Worm (Caenorhabditis elegans) whole organism, L2 larva: ENCODE results near the gene ugt-21.

Source experiments
- Y55F3AM.14 ChIP-seq: fragments of 200-800 bp; sonication (Bioruptor generic); optimal IDR thresholded peaks from 2 replicates; lab custom pipeline; 2018; ENCODE audit warnings: mild to moderate bottlenecking, missing genetic modification characterization, missing compliant biosample characterization
- ama-1 ChIP-seq: fragments of 150-350 bp; optimal IDR thresholded peaks from 2 replicates; lab custom pipeline; 2018; ENCODE audit warnings: inconsistent platforms
- ceh-16 ChIP-seq: fragments of 150-350 bp; optimal IDR thresholded peaks from 2 replicates; lab custom pipeline; 2014; ENCODE audit warnings: missing biosample characterization, missing genetic modification characterization
- elt-3 ChIP-seq: sonication (generic microtip); optimal IDR thresholded peaks from 2 replicates; lab custom pipeline; 2017; ENCODE audit warnings: missing biosample characterization, missing genetic modification characterization
- fos-1 ChIP-seq: fragments of 150-350 bp; optimal IDR thresholded peaks from 2 replicates; lab custom pipeline; 2014; ENCODE audit warnings: missing biosample characterization, missing genetic modification characterization
- mab-5 ChIP-seq: fragments of 150-350 bp; optimal IDR thresholded peaks from 2 replicates; lab custom pipeline; 2014; ENCODE audit warnings: missing biosample characterization, missing genetic modification characterization
- nhr-10 ChIP-seq: sonication (generic microtip); optimal IDR thresholded peaks from 2 replicates; lab custom pipeline; 2017; ENCODE audit warnings: missing biosample characterization, missing genetic modification characterization
- nhr-11 ChIP-seq: fragments of 150-350 bp; optimal IDR thresholded peaks from 2 replicates; lab custom pipeline; 2014; ENCODE audit warnings: missing biosample characterization, missing genetic modification characterization
- nhr-25 ChIP-seq: fragments of 150-350 bp; sonication (generic microtip); optimal IDR thresholded peaks from 3 replicates; lab custom pipeline; 2014; ENCODE audit warnings: missing biosample characterization, missing genetic modification characterization
- nhr-6 ChIP-seq: fragments of 150-350 bp; optimal IDR thresholded peaks from 2 replicates; lab custom pipeline; 2014; ENCODE audit warnings: missing biosample characterization, missing genetic modification characterization
- snpc-4 ChIP-seq: fragments of 150-350 bp; optimal IDR thresholded peaks from 2 replicates; lab custom pipeline; 2014; ENCODE audit warnings: missing biosample characterization, missing genetic modification characterization
- ztf-4 ChIP-seq: fragments of 150-350 bp; optimal IDR thresholded peaks from 2 replicates; lab custom pipeline; 2014; ENCODE audit warnings: missing biosample characterization, missing genetic modification characterization

ce11 chrIV:9529647-9530046 lies 29.5 kb downstream of the ugt-21 start, which contains the start of gene elo-7:
- TF ChIP-seq Y55F3AM.14 (GFP tag; lab: Kevin White, UChicago) (no peak), fos-1 (tag; lab: Kevin White, UChicago) (no peak), snpc-4 (tag; lab: Kevin White, UChicago) (no peak), elt-3 (tag; lab: Kevin White, UChicago) (no peak), nhr-6 (tag; lab: Kevin White, UChicago) (no peak), nhr-11 (tag; lab: Kevin White, UChicago) (no peak), ceh-16 (tag; lab: Kevin White, UChicago) (no peak), nhr-25 (tag; lab: Kevin White, UChicago) (no peak), nhr-10 (tag; lab: Kevin White, UChicago) (no peak), ztf-4 (no peak), ama-1 (lab: Kevin White, UChicago) (no peak), mab-5 (tag; lab: Kevin White, UChicago) (no peak)
